Worm (Caenorhabditis elegans) whole organism, midembryonic: ENCODE measurements around the gene tat-1.

Experiments
- T22C8.4 ChIP-seq: fragments of 200-800 bp; sonication (Bioruptor generic); IDR thresholded peaks from 2 replicates; pipeline ENCODE4 v1.3.6; 2022; ENCODE audit warnings: missing genetic modification characterization, missing compliant biosample characterization
- cog-1 ChIP-seq: sonication (generic microtip); optimal IDR thresholded peaks from 2 replicates; lab custom pipeline; 2016; ENCODE audit warnings: missing genetic modification characterization, missing compliant biosample characterization
- flt-1 ChIP-seq: fragments of 200-800 bp; sonication (Bioruptor generic); IDR thresholded peaks from 2 replicates; pipeline ENCODE4 v1.3.6; 2022; ENCODE audit warnings: missing genetic modification characterization, missing compliant biosample characterization
- klf-2 ChIP-seq: fragments of 200-800 bp; sonication (Bioruptor generic); conservative IDR thresholded peaks from 2 replicates; pipeline ENCODE4 v1.3.6; 2022; ENCODE audit warnings: missing genetic modification reagents, missing genetic modification characterization, missing compliant biosample characterization
- med-1 ChIP-seq: sonication (generic microtip); optimal IDR thresholded peaks from 2 replicates; lab custom pipeline; 2017; ENCODE audit warnings: missing genetic modification characterization, mild to moderate bottlenecking, missing compliant biosample characterization, antibody characterized with exemption, missing genetic modification reagents; ENCODE audit not compliant: insufficient read depth
- ref-1 ChIP-seq: fragments of 200-800 bp; sonication (Bioruptor generic); conservative IDR thresholded peaks from 2 replicates; pipeline ENCODE4 v1.3.6; 2022; ENCODE audit warnings: missing genetic modification reagents, missing genetic modification characterization, missing compliant biosample characterization
- tab-1 ChIP-seq: fragments of 200-800 bp; sonication (Bioruptor generic); IDR thresholded peaks from 2 replicates; pipeline ENCODE4 v1.3.6; 2022; ENCODE audit warnings: missing genetic modification characterization, missing compliant biosample characterization
- ztf-23 ChIP-seq: fragments of 200-800 bp; sonication (Bioruptor generic); IDR thresholded peaks from 2 replicates; pipeline ENCODE4 v1.3.6; 2022; ENCODE audit warnings: missing genetic modification reagents, missing genetic modification characterization, missing compliant biosample characterization
- ztf-29 ChIP-seq: fragments of 200-800 bp; sonication (Bioruptor generic); IDR thresholded peaks from 2 replicates; pipeline ENCODE4 v1.3.6; 2022; ENCODE audit warnings: missing genetic modification reagents, missing genetic modification characterization, missing compliant biosample characterization

The tat-1 gene

ce11 chrIII:12367891-12368290 lies 53.6 kb downstream of the tat-1 start:
- no peak for TF ChIP-seq tab-1 (GFP tag; lab: Robert Waterston, UW)
- no peak for TF ChIP-seq ref-1 (GFP tag; lab: Robert Waterston, UW)
- TF ChIP-seq ztf-23 (GFP tag; lab: Robert Waterston, UW): no peak
- TF ChIP-seq ztf-29 (GFP tag; lab: Robert Waterston, UW): no peak
- TF ChIP-seq T22C8.4: peak; percentile 6; the same call in 1 of the 2 replicates
- TF ChIP-seq klf-2 (GFP tag; lab: Robert Waterston, UW): 0 out of 2 replicates have a peak, but pooled peaks have one; percentile 15

DNA sequence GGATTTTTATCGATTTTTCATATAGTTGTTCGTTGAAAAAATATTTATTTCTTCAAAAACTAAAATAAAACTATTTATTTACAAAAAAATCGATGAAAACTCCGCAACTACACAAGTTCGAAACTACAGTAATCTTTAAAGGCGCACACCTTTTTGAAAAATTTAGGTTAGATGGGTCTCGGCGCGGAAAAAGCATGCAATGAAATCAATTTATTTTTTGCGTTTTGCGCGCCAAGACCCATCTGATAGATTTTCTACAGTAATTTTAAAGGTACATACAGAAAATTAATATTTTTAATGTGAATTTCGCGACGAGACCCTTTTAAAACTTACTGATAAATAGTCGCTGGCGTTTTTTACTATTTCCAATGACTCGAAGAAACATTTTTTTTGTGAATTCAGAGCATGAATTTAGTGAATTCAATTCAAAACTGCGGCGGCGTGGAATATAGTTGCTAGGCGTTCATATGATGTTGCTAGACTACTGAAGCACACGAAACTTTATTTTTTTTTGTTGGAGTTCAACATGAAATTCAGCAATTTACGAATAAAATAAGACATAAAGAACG lies 54.4 kb downstream of the tat-1 start, which contains the start of gene Y75B8A.33:
Gene Y75B8A.33, minus strand, starts transcription at position 385 of the 569 bp plus-strand sequence.
- TF ChIP-seq ztf-23 (GFP tag; lab: Robert Waterston, UW) (no peak), flt-1 (GFP tag; lab: Robert Waterston, UW) (peak; percentile 66; the same call in 1 of the 2 replicates)

DNA sequence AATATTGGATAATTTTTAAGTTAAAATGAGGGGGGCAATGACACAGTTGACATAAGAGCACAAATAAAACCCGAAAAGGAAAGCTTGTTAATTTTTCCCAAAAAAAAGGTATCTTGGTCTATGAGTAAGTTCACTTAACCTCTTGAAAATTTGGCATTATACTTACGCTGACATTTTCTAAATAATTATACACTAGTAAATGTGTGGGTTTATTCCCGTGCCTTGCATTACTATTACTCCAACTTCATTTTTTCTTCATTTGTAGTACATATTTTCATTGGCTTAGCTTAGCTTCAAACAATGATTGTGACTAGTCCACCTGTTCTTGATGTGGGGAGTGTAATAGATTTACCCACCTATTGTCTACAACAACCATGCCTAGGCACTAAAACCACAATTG lies 62.3 kb downstream of the tat-1 start, which contains the start of gene Y75B8A.34:
Gene Y75B8A.34, plus strand, starts transcription at position 301 of the 400 bp plus-strand sequence.
- no peak for TF ChIP-seq ztf-29 (GFP tag; lab: Robert Waterston, UW)
- no peak for TF ChIP-seq klf-2 (GFP tag; lab: Robert Waterston, UW)
- no peak for TF ChIP-seq ref-1 (GFP tag; lab: Robert Waterston, UW)
- no peak for TF ChIP-seq flt-1 (GFP tag; lab: Robert Waterston, UW)
- TF ChIP-seq T22C8.4: no peak
- no peak for TF ChIP-seq ztf-23 (GFP tag; lab: Robert Waterston, UW)
- TF ChIP-seq med-1 (GFP tag; lab: Kevin White, UChicago): no peak
- TF ChIP-seq cog-1 (tag; lab: Kevin White, UChicago): no peak
- TF ChIP-seq tab-1 (GFP tag; lab: Robert Waterston, UW): no peak

- TF ChIP-seq tab-1 (GFP tag; lab: Robert Waterston, UW) (no peak), klf-2 (GFP tag; lab: Robert Waterston, UW) (no peak), ztf-23 (GFP tag; lab: Robert Waterston, UW) (no peak), cog-1 (tag; lab: Kevin White, UChicago) (no peak), med-1 (GFP tag; lab: Kevin White, UChicago) (no peak)
Observed at ce11 chrIII:12358461-12358860, 63.1 kb downstream of the tat-1 start, which contains the start of gene Y75B8A.32. TSS of gene Y75B8A.32 (minus strand) at chrIII:12358561.

DNA sequence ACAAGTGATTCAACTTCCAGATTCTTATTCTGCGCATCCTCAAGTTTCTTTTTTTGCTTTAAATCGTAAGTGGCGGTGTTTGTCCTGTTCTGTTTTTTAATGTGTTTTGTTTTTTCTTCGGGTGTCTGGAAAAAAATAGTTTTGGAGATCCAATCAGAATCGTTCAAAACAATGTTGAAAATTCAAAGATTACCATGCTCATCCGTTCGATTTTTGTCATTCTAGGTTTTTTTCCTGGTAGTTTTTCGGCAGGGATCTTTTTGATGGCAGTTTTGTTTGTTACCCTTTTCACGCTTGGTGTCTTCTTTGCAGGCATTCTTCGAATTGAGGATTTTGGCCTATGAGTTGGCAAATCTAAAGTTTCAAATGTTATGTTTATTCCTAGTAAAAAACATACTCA lies 64.9 kb downstream of the tat-1 start:
- TF ChIP-seq cog-1 (tag; lab: Kevin White, UChicago) (no peak), flt-1 (GFP tag; lab: Robert Waterston, UW) (no peak), ztf-23 (GFP tag; lab: Robert Waterston, UW) (no peak), med-1 (GFP tag; lab: Kevin White, UChicago) (no peak), klf-2 (GFP tag; lab: Robert Waterston, UW) (no peak), T22C8.4 (no peak), ztf-29 (GFP tag; lab: Robert Waterston, UW) (no peak), tab-1 (GFP tag; lab: Robert Waterston, UW) (no peak), ref-1 (GFP tag; lab: Robert Waterston, UW) (no peak)

ce11 chrIII:12351301-12351700 lies 70.2 kb downstream of the tat-1 start, which contains the start of the genes pph-4.1 and Y75B8A.31:
TSS of gene pph-4.1 (minus strand) at chrIII:12351336.
TSS of gene Y75B8A.31 (plus strand) at chrIII:12351642.
- TF ChIP-seq klf-2 (GFP tag; lab: Robert Waterston, UW) (0 out of 2 replicates have a peak, but pooled peaks have one; percentile 55), cog-1 (tag; lab: Kevin White, UChicago) (peak; percentile 54), flt-1 (GFP tag; lab: Robert Waterston, UW) (peak; percentile 76; the same call in 1 of the 2 replicates), ztf-23 (GFP tag; lab: Robert Waterston, UW) (peak; percentile 69; the same call in 1 of the 2 replicates), ref-1 (GFP tag; lab: Robert Waterston, UW) (no peak), med-1 (GFP tag; lab: Kevin White, UChicago) (no peak)

ce11 chrIII:12349027-12349426 lies 72.5 kb downstream of the tat-1 start:
- TF ChIP-seq cog-1 (tag; lab: Kevin White, UChicago): no peak
- no peak for TF ChIP-seq tab-1 (GFP tag; lab: Robert Waterston, UW)
- TF ChIP-seq T22C8.4: no peak
- TF ChIP-seq ref-1 (GFP tag; lab: Robert Waterston, UW): no peak
- no peak for TF ChIP-seq med-1 (GFP tag; lab: Kevin White, UChicago)
- no peak for TF ChIP-seq ztf-23 (GFP tag; lab: Robert Waterston, UW)
- no peak for TF ChIP-seq flt-1 (GFP tag; lab: Robert Waterston, UW)
- no peak for TF ChIP-seq klf-2 (GFP tag; lab: Robert Waterston, UW)
- no peak for TF ChIP-seq ztf-29 (GFP tag; lab: Robert Waterston, UW)
